Worm (Caenorhabditis elegans) whole organism, late embryonic: ENCODE measurements around the gene C26B9.2.

ENCODE experiments used
- dmd-4 ChIP-seq: sonication (generic microtip); optimal IDR thresholded peaks from 2 replicates; lab custom pipeline; 2016; ENCODE audit warnings: borderline replicate concordance, missing genetic modification characterization, missing compliant biosample characterization
- gmeb-2 ChIP-seq: sonication (generic microtip); optimal IDR thresholded peaks from 2 replicates; lab custom pipeline; 2016; ENCODE audit warnings: missing genetic modification characterization, inconsistent platforms, missing compliant biosample characterization
- lin-11 ChIP-seq: fragments of 200-800 bp; sonication (Bioruptor generic); optimal IDR thresholded peaks from 2 replicates; lab custom pipeline; 2018; ENCODE audit warnings: mild to moderate bottlenecking, missing genetic modification characterization, missing compliant biosample characterization
- odd-2 ChIP-seq: sonication (generic microtip); optimal IDR thresholded peaks from 2 replicates; lab custom pipeline; 2017; ENCODE audit warnings: antibody characterized with exemption, mild to moderate bottlenecking, missing genetic modification characterization, missing compliant biosample characterization
- tbx-2 ChIP-seq: sonication (generic microtip); optimal IDR thresholded peaks from 2 replicates; lab custom pipeline; 2016; ENCODE audit warnings: missing genetic modification characterization, missing compliant biosample characterization
- unc-3 ChIP-seq, 2 experiments: fragments of 200-800 bp in 1 of 2; sonication (Bioruptor generic) in 1 of 2; sonication (generic microtip) in 1 of 2; conservative IDR thresholded peaks in 1 of 2; optimal IDR thresholded peaks in 1 of 2; 2 replicates each; pipeline versions ENCODE4 v1.3.6 to Lab custom; 2016 to 2022; ENCODE audit warnings: missing compliant biosample characterization in 2 of 2, missing genetic modification characterization in 2 of 2, missing genetic modification reagents in 1 of 2
- unc-55 ChIP-seq: sonication (generic microtip); optimal IDR thresholded peaks from 2 replicates; lab custom pipeline; 2017; ENCODE audit warnings: missing biosample characterization, missing genetic modification reagents, missing genetic modification characterization

- no peak for TF ChIP-seq unc-3 (GFP tag; conservative IDR thresholded peaks at IDR 0.05; lab: Robert Waterston, UW)
- no peak for TF ChIP-seq unc-3 (tag; optimal IDR thresholded peaks at IDR 0.05; lab: Kevin White, UChicago)
- TF ChIP-seq unc-55 = no peak
- no peak for TF ChIP-seq odd-2 (tag; lab: Kevin White, UChicago)
- TF ChIP-seq gmeb-2 (tag; lab: Kevin White, UChicago) = no peak
- no peak for TF ChIP-seq lin-11
- TF ChIP-seq dmd-4 (tag; lab: Kevin White, UChicago) = no peak
- no peak for TF ChIP-seq tbx-2 (tag; lab: Kevin White, UChicago)
Observed at ce11 chrX:5364222-5364621, 24.2 kb downstream of the C26B9.2 start, which contains the start of gene chtl-1.
